ENCODE assay signal across 1 worm cellular context in the genomic region with DNA sequence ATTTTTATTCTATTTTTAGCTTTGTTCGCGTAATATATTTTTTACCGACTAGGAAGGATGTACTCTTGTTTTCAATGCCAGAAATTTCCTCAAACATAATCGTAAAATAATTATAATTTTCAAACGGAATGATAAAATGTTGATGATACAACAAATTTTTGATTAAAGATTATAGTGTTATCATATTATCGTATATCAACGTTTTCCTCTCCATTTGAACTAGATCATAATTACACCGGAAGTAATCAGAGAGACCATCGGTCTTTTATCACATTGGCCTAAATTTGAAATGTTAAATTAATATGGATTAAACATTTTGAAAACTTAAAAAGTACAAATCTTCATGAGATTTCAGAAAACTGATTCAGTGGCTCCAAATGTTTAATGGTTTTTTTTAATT.
TF ChIP-seq lines count a peak whose summit lies in the region.

No protein-coding gene starts in this region.

TF ChIP-seq in whole organism, L1 larva, 84 proteins besides CTCF, POLR2A, EP300 and RAD21 (continued from another document):
- TF ChIP-seq jun-1 (tag; optimal IDR thresholded peaks at IDR 0.05; lab: Kevin White, UChicago) (peak; percentile 45), ceh-90 (tag; optimal IDR thresholded peaks at IDR 0.05; lab: Kevin White, UChicago) (no peak), irx-1 (tag; optimal IDR thresholded peaks at IDR 0.05; lab: Kevin White, UChicago) (no peak), aly-2 (tag; optimal IDR thresholded peaks at IDR 0.05; lab: Kevin White, UChicago) (no peak), tlp-1 (tag; optimal IDR thresholded peaks at IDR 0.05; lab: Kevin White, UChicago) (no peak), lin-15B (tag; optimal IDR thresholded peaks at IDR 0.05; lab: Kevin White, UChicago) (no peak), lsy-2 (tag; optimal IDR thresholded peaks at IDR 0.05; lab: Kevin White, UChicago) (no peak), ceh-88 (GFP tag; IDR thresholded peaks at IDR 0.05; lab: Robert Waterston, UW) (no peak), fos-1 (tag; optimal IDR thresholded peaks at IDR 0.05; lab: Kevin White, UChicago) (no peak), C04F5.9 (tag; optimal IDR thresholded peaks at IDR 0.05; lab: Kevin White, UChicago) (no peak), F16B12.6 (tag; optimal IDR thresholded peaks at IDR 0.05; lab: Kevin White, UChicago) (no peak), ets-5 (GFP tag; IDR thresholded peaks at IDR 0.05; lab: Robert Waterston, UW) (no peak), ztf-4 (tag; optimal IDR thresholded peaks at IDR 0.05; lab: Kevin White, UChicago) (no peak), unc-30 (tag; optimal IDR thresholded peaks at IDR 0.05; lab: Kevin White, UChicago) (no peak), egl-13 (tag; optimal IDR thresholded peaks at IDR 0.05; lab: Kevin White, UChicago) (no peak), ceh-63 (GFP tag; optimal IDR thresholded peaks at IDR 0.05; lab: Kevin White, UChicago) (no peak), unc-86 (tag; optimal IDR thresholded peaks at IDR 0.05; lab: Kevin White, UChicago) (no peak), lin-14 (GFP tag; optimal IDR thresholded peaks at IDR 0.05; lab: Kevin White, UChicago) (no peak), egl-27 (tag; optimal IDR thresholded peaks at IDR 0.05; lab: Kevin White, UChicago) (no peak), isw-1 (GFP tag; IDR thresholded peaks at IDR 0.05; lab: Robert Waterston, UW) (no peak), efl-1 (optimal IDR thresholded peaks at IDR 0.05; lab: Kevin White, UChicago) (no peak), efl-1 (GFP tag; optimal IDR thresholded peaks at IDR 0.05 in 1 of 2; lab: Kevin White, UChicago) (peak in 1 of 2 experiments; percentile 2), unc-98 (GFP tag; IDR thresholded peaks at IDR 0.05; lab: Robert Waterston, UW) (no peak), ceh-8 (GFP tag; optimal IDR thresholded peaks at IDR 0.05; lab: Kevin White, UChicago) (no peak), nhr-11 (tag; optimal IDR thresholded peaks at IDR 0.05; lab: Kevin White, UChicago) (no peak), nhr-19 (GFP tag; conservative IDR thresholded peaks at IDR 0.05; lab: Robert Waterston, UW) (no peak)
TF ChIP-seq in whole organism, L1 larva: peak in this region for 5.
